Worm (Caenorhabditis elegans): ENCODE measurements around the gene pmk-1.

pmk-1 gene

DNA sequence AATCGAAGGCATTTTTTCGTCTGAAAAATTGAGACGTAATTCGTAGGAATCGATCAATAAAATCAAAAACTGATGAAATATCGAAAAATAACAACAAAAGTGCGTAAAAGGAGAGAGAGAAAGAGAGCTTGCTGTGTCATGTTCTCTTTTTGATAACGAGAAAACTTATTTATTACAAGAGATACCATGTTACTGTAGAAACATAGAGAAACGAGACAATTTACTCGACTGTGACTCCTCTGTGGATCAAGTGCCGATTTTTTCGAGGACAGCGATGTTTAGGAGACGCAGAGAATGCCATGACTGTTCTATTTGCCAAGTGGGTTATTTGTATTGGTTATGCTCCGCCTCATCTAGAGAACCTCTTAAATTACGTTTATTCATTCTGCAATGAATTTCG, 15.1 kb upstream of the pmk-1 start, which contains the start of gene sph-1 (continued):
- TF ChIP-seq unc-62 (GFP tag; optimal IDR thresholded peaks at IDR 0.05 in 1 of 2) (no peak), unc-62 (tag; optimal IDR thresholded peaks at IDR 0.05) (no peak), ceh-44 (GFP tag; IDR thresholded peaks at IDR 0.05) (no peak), skn-1 (tag; optimal IDR thresholded peaks at IDR 0.05) (no peak), ztf-7 (tag; optimal IDR thresholded peaks at IDR 0.05) (peak; percentile 20), hmg-1.1 (GFP tag; IDR thresholded peaks at IDR 0.05) (peak; percentile 31; the same call in 1 of the 2 replicates), aha-1 (tag) (no peak), mdl-1 (tag; optimal IDR thresholded peaks at IDR 0.05) (peak in 1 of 2 experiments; percentile 39), php-3 (GFP tag; IDR thresholded peaks at IDR 0.05) (0 out of 2 replicates have a peak, but pooled peaks have one; percentile 25), lin-13 (GFP tag; optimal IDR thresholded peaks at IDR 0.05) (no peak), zag-1 (tag; optimal IDR thresholded peaks at IDR 0.05) (no peak), ces-1 (GFP tag; optimal IDR thresholded peaks at IDR 0.05) (no peak), mep-1 (tag; optimal IDR thresholded peaks at IDR 0.05) (peak; percentile 75), nhr-42 (GFP tag; IDR thresholded peaks at IDR 0.05) (no peak), set-16 (GFP tag; IDR thresholded peaks at IDR 0.05) (no peak), daf-8 (GFP tag; IDR thresholded peaks at IDR 0.05) (no peak), mes-2 (tag; optimal IDR thresholded peaks at IDR 0.05; ENCODE audit: poor library complexity, severe bottlenecking) (peak; percentile 52), jun-1 (tag; optimal IDR thresholded peaks at IDR 0.05) (no peak), nhr-28 (tag; optimal IDR thresholded peaks at IDR 0.05) (peak; percentile 52), ceh-82 (tag; optimal IDR thresholded peaks at IDR 0.05) (no peak), Y105C5A.15 (GFP tag; IDR thresholded peaks at IDR 0.05) (no peak), F37D6.2 (tag; optimal IDR thresholded peaks at IDR 0.05) (no peak), vab-7 (GFP tag; IDR thresholded peaks at IDR 0.05) (no peak)

- TF ChIP-seq lim-7 (GFP tag; IDR thresholded peaks at IDR 0.05) (no peak), dmd-9 (GFP tag; IDR thresholded peaks at IDR 0.05) (no peak), vab-7 (GFP tag; IDR thresholded peaks at IDR 0.05) (no peak), lin-1 (GFP tag; IDR thresholded peaks at IDR 0.05) (no peak), hlh-30 (tag; optimal IDR thresholded peaks at IDR 0.05; ENCODE audit: insufficient read depth) (peak; percentile 82), ZK337.2 (GFP tag; IDR thresholded peaks at IDR 0.05) (no peak), daf-8 (GFP tag; IDR thresholded peaks at IDR 0.05) (no peak), nhr-76 (tag; optimal IDR thresholded peaks at IDR 0.05) (no peak), ces-1 (GFP tag; optimal IDR thresholded peaks at IDR 0.05) (no peak), lin-15B (tag; optimal IDR thresholded peaks at IDR 0.05) (peak; percentile 1), nhr-41 (GFP tag; IDR thresholded peaks at IDR 0.05) (no peak), aly-2 (tag; optimal IDR thresholded peaks at IDR 0.05) (no peak), mxl-3 (GFP tag; optimal IDR thresholded peaks at IDR 0.05) (peak; percentile 11), mdt-29 (GFP tag; IDR thresholded peaks at IDR 0.05) (no peak), madf-9 (GFP tag; conservative IDR thresholded peaks at IDR 0.05) (no peak), mdl-1 (tag; optimal IDR thresholded peaks at IDR 0.05) (peak in 1 of 2 experiments; percentile 77), skn-1 (tag; optimal IDR thresholded peaks at IDR 0.05) (no peak), ceh-32 (tag; optimal IDR thresholded peaks at IDR 0.05; ENCODE audit: poor library complexity) (no peak), zag-1 (tag; optimal IDR thresholded peaks at IDR 0.05) (no peak), ctbp-1 (GFP tag; IDR thresholded peaks at IDR 0.05) (no peak), fkh-10 (GFP tag; optimal IDR thresholded peaks at IDR 0.05) (no peak), nhr-6 (tag; optimal IDR thresholded peaks at IDR 0.05) (peak; percentile 63), php-3 (GFP tag; IDR thresholded peaks at IDR 0.05) (no peak), dve-1 (tag; optimal IDR thresholded peaks at IDR 0.05; ENCODE audit: insufficient read depth) (peak; percentile 57), ceh-28 (tag; optimal IDR thresholded peaks at IDR 0.05) (no peak), lin-29 (GFP tag; IDR thresholded peaks at IDR 0.05) (no peak), hlh-11 (tag; optimal IDR thresholded peaks at IDR 0.05) (peak; percentile 39), Y75B8A.6 (GFP tag; IDR thresholded peaks at IDR 0.05) (no peak), lin-39 (tag; optimal IDR thresholded peaks at IDR 0.05) (no peak), lin-38 (GFP tag; IDR thresholded peaks at IDR 0.05) (peak; percentile 91), hif-1 (tag; optimal IDR thresholded peaks at IDR 0.05) (no peak), snpc-1.2 (GFP tag; IDR thresholded peaks at IDR 0.05) (no peak), lsy-2 (tag; optimal IDR thresholded peaks at IDR 0.05) (peak in 1 of 2 experiments; percentile 61), ceh-62 (tag; optimal IDR thresholded peaks at IDR 0.05) (no peak)
Measured at ce11 chrIV:8136005-8136512, 12.5 kb upstream of the pmk-1 start, which contains the start of the genes isp-1 and islo-1. isp-1 (minus strand) TSS chrIV:8136055. islo-1 (plus strand) TSS chrIV:8136389.

Measured in whole organism, L4 larva.